Worm (Caenorhabditis elegans): ENCODE results near the gene hda-11.

DNA sequence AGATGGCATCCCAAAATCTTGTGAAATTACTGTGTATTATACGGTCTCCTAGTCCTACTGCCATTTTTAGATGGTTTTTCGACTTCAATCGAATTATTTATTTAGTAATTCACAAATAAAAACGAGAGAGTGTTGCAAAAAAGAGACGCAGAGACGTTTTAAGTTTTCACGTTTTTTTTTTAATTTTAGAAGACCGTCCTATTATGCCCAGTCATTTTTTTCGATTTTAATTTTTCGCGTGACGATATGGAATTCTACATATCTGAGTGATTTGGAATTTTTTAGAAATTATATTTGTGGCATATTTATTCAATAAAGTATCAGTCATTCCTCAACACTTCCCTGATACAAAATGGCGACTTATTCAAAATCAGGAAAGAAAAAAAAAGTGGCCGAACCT lies 29.3 kb upstream of the hda-11 start, which contains the start of gene C35A5.4:
- TF ChIP-seq unc-62 (GFP tag; optimal IDR thresholded peaks at IDR 0.05) (no peak), pqm-1 (tag; optimal IDR thresholded peaks at IDR 0.05) (no peak), R02D3.7 (tag; optimal IDR thresholded peaks at IDR 0.05) (no peak), mdl-1 (tag; optimal IDR thresholded peaks at IDR 0.05) (no peak), nhr-76 (tag; optimal IDR thresholded peaks at IDR 0.05) (no peak), fkh-10 (GFP tag; optimal IDR thresholded peaks at IDR 0.05) (no peak), nhr-237 (tag; optimal IDR thresholded peaks at IDR 0.05) (no peak), fos-1 (tag; optimal IDR thresholded peaks at IDR 0.05) (no peak), nhr-77 (tag; optimal IDR thresholded peaks at IDR 0.05) (no peak), nhr-43 (tag; optimal IDR thresholded peaks at IDR 0.05; ENCODE audit: poor library complexity, severe bottlenecking) (no peak)
